Worm (Caenorhabditis elegans) whole organism, L1 larva: ENCODE measurements around the gene mca-3.
"Not testable (repeated sequence)": the region's sequence is repeated elsewhere in the genome, so short reads cannot be mapped to it uniquely, and the experiment has no call there.

Source experiments
- C16A3.4 ChIP-seq: fragments of 150-350 bp; optimal IDR thresholded peaks from 2 replicates; lab custom pipeline; 2014; ENCODE audit warnings: missing biosample characterization, missing genetic modification characterization
- C34B4.2 ChIP-seq: sonication (generic microtip); optimal IDR thresholded peaks from 2 replicates; lab custom pipeline; 2017; ENCODE audit warnings: mild to moderate bottlenecking, missing genetic modification characterization, missing compliant biosample characterization
- Y116A8C.19 ChIP-seq: sonication (generic microtip); optimal IDR thresholded peaks from 2 replicates; lab custom pipeline; 2016; ENCODE audit warnings: missing compliant biosample characterization, missing genetic modification characterization, borderline replicate concordance
- aly-2 ChIP-seq: fragments of 150-350 bp; optimal IDR thresholded peaks from 2 replicates; lab custom pipeline; 2014; ENCODE audit warnings: missing biosample characterization, missing genetic modification characterization
- ceh-8 ChIP-seq: fragments of 200-800 bp; sonication (Bioruptor generic); optimal IDR thresholded peaks from 2 replicates; lab custom pipeline; 2018; ENCODE audit warnings: mild to moderate bottlenecking, missing genetic modification characterization, moderate library complexity, missing compliant biosample characterization
- ceh-82 ChIP-seq, 3 experiments: fragments of 150-350 bp in 1 of 3; sonication (generic microtip) in 2 of 3; optimal IDR thresholded peaks; 2 replicates each; lab custom pipeline; 2014 to 2017; ENCODE audit warnings: missing biosample characterization in 3 of 3, missing genetic modification characterization in 3 of 3
- dpl-1 ChIP-seq, 3 experiments: fragments of 150-350 bp in 2 of 3; sonication (generic microtip) in 1 of 3; optimal IDR thresholded peaks; 2 replicates each; lab custom pipeline; 2014 to 2017; ENCODE audit warnings: missing biosample characterization in 3 of 3, missing genetic modification characterization in 3 of 3, missing genetic modification reagents in 3 of 3
- dsc-1 ChIP-seq: sonication (generic microtip); optimal IDR thresholded peaks from 2 replicates; lab custom pipeline; 2016; ENCODE audit warnings: mild to moderate bottlenecking, missing genetic modification characterization, missing compliant biosample characterization
- efl-1 ChIP-seq, 4 experiments: fragments of 150-350 bp; optimal IDR thresholded peaks in 3 of 4; peaks in 1 of 4; 1 replicate in 1 of 4; 2 replicates in 3 of 4; lab custom pipeline; 2014; ENCODE audit warnings: missing biosample characterization in 2 of 4, missing genetic modification characterization in 2 of 4, missing genetic modification reagents in 2 of 4
- efl-3 ChIP-seq: fragments of 200-800 bp; sonication (Bioruptor generic); optimal IDR thresholded peaks from 2 replicates; lab custom pipeline; 2018; ENCODE audit warnings: mild to moderate bottlenecking, missing genetic modification characterization, missing compliant biosample characterization
- egl-13 ChIP-seq: sonication (generic microtip); optimal IDR thresholded peaks from 2 replicates; lab custom pipeline; 2016; ENCODE audit warnings: missing genotype, missing genetic modification reagents, missing genetic modification characterization, missing compliant biosample characterization
- elt-2 ChIP-seq: sonication (generic microtip); optimal IDR thresholded peaks from 2 replicates; lab custom pipeline; 2016; ENCODE audit warnings: missing genetic modification characterization, mild to moderate bottlenecking, inconsistent platforms, missing compliant biosample characterization, missing genetic modification reagents
- ets-5 ChIP-seq: fragments of 200-800 bp; sonication (Bioruptor generic); IDR thresholded peaks from 2 replicates; pipeline ENCODE4 v1.3.6; 2022; ENCODE audit warnings: missing genetic modification characterization, missing compliant biosample characterization
- fkh-10 ChIP-seq: sonication (generic microtip); optimal IDR thresholded peaks from 2 replicates; lab custom pipeline; 2017; ENCODE audit warnings: missing biosample characterization, missing genetic modification reagents, missing genetic modification characterization
- fos-1 ChIP-seq: fragments of 150-350 bp; optimal IDR thresholded peaks from 2 replicates; lab custom pipeline; 2014; ENCODE audit warnings: missing biosample characterization, missing genetic modification characterization
- hpl-2 ChIP-seq: fragments of 150-350 bp; optimal IDR thresholded peaks from 2 replicates; lab custom pipeline; 2014; ENCODE audit warnings: missing biosample characterization, missing genetic modification reagents, missing genetic modification characterization
- lin-13 ChIP-seq: fragments of 150-350 bp; optimal IDR thresholded peaks from 2 replicates; lab custom pipeline; 2014; ENCODE audit warnings: missing biosample characterization, missing genetic modification reagents, missing genetic modification characterization
- lin-14 ChIP-seq: fragments of 200-800 bp; sonication (Bioruptor generic); optimal IDR thresholded peaks from 2 replicates; lab custom pipeline; 2018; ENCODE audit warnings: mild to moderate bottlenecking, missing genetic modification characterization, moderate library complexity, missing compliant biosample characterization
- lin-15B ChIP-seq: fragments of 150-350 bp; sonication (generic microtip); optimal IDR thresholded peaks from 3 replicates; lab custom pipeline; 2014; ENCODE audit warnings: missing biosample characterization, missing genetic modification characterization
- lin-35 ChIP-seq, 2 experiments: fragments of 150-350 bp; optimal IDR thresholded peaks; 2 replicates each; lab custom pipeline; 2014; ENCODE audit warnings: missing biosample characterization in 2 of 2, missing genetic modification characterization in 2 of 2, missing genetic modification reagents in 2 of 2
- mdl-1 ChIP-seq, 2 experiments: fragments of 150-350 bp; optimal IDR thresholded peaks; 2 replicates each; lab custom pipeline; 2014 to 2017; ENCODE audit warnings: missing biosample characterization in 2 of 2, missing genetic modification characterization in 2 of 2, inconsistent platforms in 1 of 2
- mep-1 ChIP-seq: fragments of 150-350 bp; optimal IDR thresholded peaks from 2 replicates; lab custom pipeline; 2014; ENCODE audit warnings: missing biosample characterization, missing genetic modification characterization
- nhr-11 ChIP-seq: fragments of 150-350 bp; optimal IDR thresholded peaks from 2 replicates; lab custom pipeline; 2014; ENCODE audit warnings: missing biosample characterization, missing genetic modification characterization
- nhr-12 ChIP-seq: sonication (generic microtip); optimal IDR thresholded peaks from 2 replicates; lab custom pipeline; 2017; ENCODE audit warnings: missing biosample characterization, missing genetic modification characterization
- nhr-19 ChIP-seq: fragments of 200-800 bp; sonication (Bioruptor generic); conservative IDR thresholded peaks from 2 replicates; pipeline ENCODE4 v1.3.6; 2022; ENCODE audit warnings: missing genetic modification characterization, missing compliant biosample characterization
- nhr-20 ChIP-seq: sonication (generic microtip); optimal IDR thresholded peaks from 2 replicates; lab custom pipeline; 2016; ENCODE audit warnings: mild to moderate bottlenecking, missing genetic modification characterization, missing compliant biosample characterization
- nhr-71 ChIP-seq: sonication (generic microtip); optimal IDR thresholded peaks from 2 replicates; lab custom pipeline; 2016; ENCODE audit warnings: mild to moderate bottlenecking, missing genetic modification characterization, moderate library complexity, missing compliant biosample characterization
- nhr-76 ChIP-seq: sonication (generic microtip); optimal IDR thresholded peaks from 2 replicates; lab custom pipeline; 2017; ENCODE audit warnings: missing biosample characterization, missing genetic modification characterization
- pag-3 ChIP-seq: sonication (generic microtip); optimal IDR thresholded peaks from 2 replicates; lab custom pipeline; 2017; ENCODE audit warnings: missing genetic modification characterization, mild to moderate bottlenecking, missing compliant biosample characterization, antibody characterized with exemption, borderline replicate concordance; ENCODE audit not compliant: insufficient read depth
- pax-3 ChIP-seq: fragments of 200-800 bp; sonication (Bioruptor generic); optimal IDR thresholded peaks from 2 replicates; lab custom pipeline; 2018; ENCODE audit warnings: mild to moderate bottlenecking, missing genetic modification characterization, moderate library complexity, missing compliant biosample characterization
- pqm-1 ChIP-seq: sonication (generic microtip); optimal IDR thresholded peaks from 3 replicates; lab custom pipeline; 2017; ENCODE audit warnings: missing biosample characterization, missing genetic modification characterization
- rnt-1 ChIP-seq: sonication (generic microtip); optimal IDR thresholded peaks from 2 replicates; lab custom pipeline; 2016; ENCODE audit warnings: mild to moderate bottlenecking, missing genetic modification characterization, moderate library complexity, missing compliant biosample characterization
- skn-1 ChIP-seq: fragments of 150-350 bp; optimal IDR thresholded peaks from 2 replicates; lab custom pipeline; 2014; ENCODE audit warnings: missing biosample characterization, missing genetic modification characterization
- snpc-4 ChIP-seq: fragments of 150-350 bp; optimal IDR thresholded peaks from 2 replicates; lab custom pipeline; 2014; ENCODE audit warnings: missing biosample characterization, missing genetic modification characterization
- snu-23 ChIP-seq: sonication (generic microtip); optimal IDR thresholded peaks from 2 replicates; lab custom pipeline; 2016; ENCODE audit warnings: missing genetic modification characterization, missing compliant biosample characterization
- sptf-1 ChIP-seq: fragments of 150-350 bp; optimal IDR thresholded peaks from 2 replicates; lab custom pipeline; 2014; ENCODE audit warnings: missing biosample characterization, missing genetic modification characterization
- swsn-7 ChIP-seq: sonication (generic microtip); optimal IDR thresholded peaks from 2 replicates; lab custom pipeline; 2016; ENCODE audit warnings: missing genetic modification characterization, missing compliant biosample characterization
- tbx-2 ChIP-seq: sonication (generic microtip); optimal IDR thresholded peaks from 2 replicates; lab custom pipeline; 2016; ENCODE audit warnings: missing genetic modification characterization, missing compliant biosample characterization
- unc-30 ChIP-seq: sonication (generic microtip); optimal IDR thresholded peaks from 2 replicates; lab custom pipeline; 2017; ENCODE audit warnings: missing biosample characterization, missing genetic modification characterization
- unc-62 ChIP-seq: fragments of 150-350 bp; optimal IDR thresholded peaks from 2 replicates; lab custom pipeline; 2014; ENCODE audit warnings: missing biosample characterization, missing genetic modification reagents, missing genetic modification characterization
- zag-1 ChIP-seq: fragments of 150-350 bp; optimal IDR thresholded peaks from 2 replicates; lab custom pipeline; 2014; ENCODE audit warnings: missing biosample characterization, missing genetic modification characterization
- zip-4 ChIP-seq: fragments of 200-800 bp; sonication (Bioruptor generic); optimal IDR thresholded peaks from 2 replicates; lab custom pipeline; 2018; ENCODE audit warnings: mild to moderate bottlenecking, missing genetic modification characterization, moderate library complexity, missing compliant biosample characterization

mca-3 gene

DNA sequence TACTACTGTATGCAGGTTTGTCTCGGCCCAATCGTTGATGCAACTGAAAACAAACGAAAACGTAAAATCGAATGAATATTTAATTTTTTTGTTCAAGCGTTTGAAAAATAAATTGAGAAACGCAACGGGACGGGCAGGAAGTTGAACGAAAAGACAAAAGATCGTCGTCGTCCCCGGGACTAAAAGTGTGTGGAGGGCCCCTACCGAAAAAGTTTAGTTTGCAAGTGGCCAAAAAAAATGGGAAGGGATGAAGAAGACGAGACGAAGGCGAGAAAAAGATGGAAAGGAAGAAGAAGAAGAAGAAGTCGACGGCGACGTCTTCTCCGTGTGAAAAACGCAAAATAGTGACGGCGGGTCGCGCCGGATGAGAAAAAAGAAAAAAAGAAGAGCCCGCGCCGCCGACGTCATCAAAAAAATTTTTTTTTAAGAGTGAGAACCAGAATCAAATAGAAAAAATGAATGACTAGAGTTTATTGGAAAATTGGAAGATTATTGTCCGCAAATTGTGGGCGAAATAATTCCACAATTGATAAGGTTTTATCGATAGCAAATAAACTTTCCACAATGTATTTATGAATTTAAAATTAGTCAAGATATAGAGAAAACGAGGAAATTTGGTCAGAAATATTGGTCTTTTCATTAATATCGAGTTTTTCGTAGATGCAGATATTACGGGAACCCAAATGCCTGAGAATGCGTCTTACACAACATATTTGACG is at the start of gene mca-3:
TSS of gene mca-3 (minus strand) at position 51 of the 719 bp plus-strand sequence.
- TF ChIP-seq lin-13 (GFP tag; lab: Kevin White, UChicago) (no peak), ceh-8 (GFP tag; lab: Kevin White, UChicago) (peak; percentile 22), fkh-10 (GFP tag; lab: Kevin White, UChicago) (peak; percentile 19), nhr-19 (no peak), ceh-82 (tag; optimal IDR thresholded peaks at IDR 0.05; lab: Kevin White, UChicago) (peak in 2 of 3 experiments; percentile 2 to 27), Y116A8C.19 (no peak), lin-14 (peak; percentile 74), skn-1 (no peak), pqm-1 (tag; lab: Kevin White, UChicago) (no peak), efl-1 (optimal IDR thresholded peaks at IDR 0.05; lab: Kevin White, UChicago) (no peak), efl-1 (GFP tag; optimal IDR thresholded peaks at IDR 0.05 in 1 of 2; lab: Kevin White, UChicago) (peak in 1 of 2 experiments; percentile 44), nhr-71 (tag; lab: Kevin White, UChicago) (peak; percentile 22), elt-2 (tag; lab: Kevin White, UChicago) (peak; percentile 12)

DNA sequence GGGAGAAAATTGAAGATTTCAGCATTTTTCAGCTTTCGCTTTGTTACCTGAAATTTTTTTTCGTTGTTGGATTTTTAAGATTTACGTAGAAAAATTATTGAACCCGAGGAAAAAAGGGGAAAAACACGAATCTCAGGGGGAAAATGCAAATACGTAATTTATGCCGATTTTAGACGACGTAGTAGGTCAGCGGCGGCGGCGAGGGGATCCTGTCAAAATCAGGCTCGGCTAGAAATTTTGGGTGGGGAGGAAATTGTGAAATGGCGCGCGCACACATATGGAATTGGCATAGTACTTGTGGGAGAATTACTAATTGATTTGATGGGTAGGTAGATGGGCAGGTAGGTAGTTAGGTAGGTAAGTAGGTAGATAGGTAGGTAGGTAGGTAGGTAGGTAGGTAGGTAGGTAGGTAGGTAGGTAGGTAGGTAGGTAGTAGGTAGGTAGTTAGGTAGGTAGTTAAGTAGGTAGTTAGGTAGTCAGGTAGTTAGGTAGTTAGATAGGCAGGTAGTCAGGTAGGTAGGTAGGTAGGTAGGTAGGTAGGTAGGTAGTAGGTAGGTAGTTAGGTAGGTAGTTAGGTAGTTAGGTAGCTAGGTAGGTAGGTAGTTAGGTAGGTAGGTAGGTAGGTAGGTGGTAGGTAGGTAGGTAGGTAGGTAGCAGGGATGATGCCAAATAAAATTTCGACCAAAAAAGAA is 43.3 kb upstream of the mca-3 start, which contains the start of gene nlp-81:
TSS of gene nlp-81 (minus strand) at position 51 of the 692 bp plus-strand sequence.
- TF ChIP-seq egl-13 (tag; lab: Kevin White, UChicago) (no peak), nhr-20 (tag; lab: Kevin White, UChicago) (no peak), dsc-1 (tag; lab: Kevin White, UChicago) (no peak), nhr-11 (tag; lab: Kevin White, UChicago) (no peak), lin-13 (GFP tag; lab: Kevin White, UChicago) (no peak), dpl-1 (GFP tag; optimal IDR thresholded peaks at IDR 0.05; lab: Kevin White, UChicago) (no peak), lin-15B (tag; lab: Kevin White, UChicago) (no peak), C16A3.4 (tag; lab: Kevin White, UChicago) (no peak), mdl-1 (tag; optimal IDR thresholded peaks at IDR 0.05; lab: Kevin White, UChicago) (no peak)

DNA sequence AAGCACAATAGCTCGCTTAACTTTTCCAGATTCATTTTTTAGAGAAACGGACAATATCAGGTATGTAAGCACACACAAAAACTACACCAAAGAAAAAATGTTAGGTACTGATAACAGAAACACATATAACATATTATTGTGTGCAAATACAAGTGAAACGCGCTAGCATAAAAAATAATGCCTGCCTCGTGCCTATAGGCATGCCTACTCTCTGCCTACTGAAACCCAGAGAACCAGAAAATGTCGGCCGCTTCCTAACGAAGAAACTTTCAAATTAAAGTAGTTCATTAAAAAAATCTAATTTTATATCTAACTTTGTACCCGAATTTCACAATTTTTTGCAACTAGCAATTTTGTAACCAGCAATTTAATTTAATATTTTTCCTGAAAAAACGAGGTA is 39.6 kb upstream of the mca-3 start, which contains the start of gene Y67D8B.1:
TSS of gene Y67D8B.1 (minus strand) at position 101 of the 400 bp plus-strand sequence.
- not testable (repeated sequence) for TF ChIP-seq sptf-1 (tag; lab: Kevin White, UChicago); zag-1 (tag; lab: Kevin White, UChicago); swsn-7

DNA sequence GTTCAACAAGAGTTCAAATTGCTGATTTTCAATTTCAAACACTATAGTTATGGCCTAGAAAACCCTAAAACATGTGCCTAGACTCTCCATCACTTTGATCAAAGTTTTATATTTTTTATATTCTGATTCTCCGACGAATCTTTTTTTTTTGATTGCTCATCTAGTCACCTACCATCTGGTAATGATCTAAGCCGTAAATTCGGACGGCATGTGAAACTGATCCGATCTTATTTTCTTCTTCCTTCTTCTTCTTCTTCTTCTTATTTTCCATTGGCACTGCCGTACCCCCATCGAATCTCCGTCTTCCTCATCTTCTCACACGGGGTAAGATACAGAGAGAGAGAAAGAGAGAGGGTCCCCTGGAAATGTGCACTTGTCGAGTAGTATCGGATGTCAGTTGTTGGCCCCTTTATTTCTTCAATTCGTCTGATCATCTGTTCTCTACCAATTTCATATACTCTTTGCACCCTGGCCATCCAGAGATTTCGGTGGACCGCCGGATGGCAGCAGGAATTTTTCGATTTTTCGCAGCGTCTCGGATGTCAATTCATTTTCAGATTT is 35.8 kb upstream of the mca-3 start:
- TF ChIP-seq fos-1, result no peak
- peak; percentile 97 for TF ChIP-seq pag-3
- no peak for TF ChIP-seq unc-30 (tag; lab: Kevin White, UChicago)
- TF ChIP-seq nhr-19, result no peak
- TF ChIP-seq nhr-76 (tag; lab: Kevin White, UChicago), result no peak
- TF ChIP-seq zip-4 (GFP tag; lab: Kevin White, UChicago), result no peak
- no peak for TF ChIP-seq efl-3 (GFP tag; lab: Kevin White, UChicago)
- TF ChIP-seq mep-1 (tag; lab: Kevin White, UChicago), result no peak
- TF ChIP-seq unc-62 (GFP tag; lab: Kevin White, UChicago), result no peak
- peak; percentile 44 for TF ChIP-seq snu-23
- TF ChIP-seq nhr-11 (tag; lab: Kevin White, UChicago), result no peak
- no peak for TF ChIP-seq C34B4.2 (tag; lab: Kevin White, UChicago)
- TF ChIP-seq lin-35 (GFP tag; optimal IDR thresholded peaks at IDR 0.05; lab: Kevin White, UChicago), result no peak
- no peak for TF ChIP-seq pqm-1 (tag; lab: Kevin White, UChicago)
- TF ChIP-seq pax-3 (tag; lab: Kevin White, UChicago), result no peak
- TF ChIP-seq hpl-2 (GFP tag; lab: Kevin White, UChicago), result no peak
- no peak for TF ChIP-seq dpl-1 (GFP tag; optimal IDR thresholded peaks at IDR 0.05; lab: Kevin White, UChicago)
- TF ChIP-seq aly-2 (tag; lab: Kevin White, UChicago), result no peak
- TF ChIP-seq tbx-2, result peak; percentile 24
- TF ChIP-seq nhr-12 (tag; lab: Kevin White, UChicago), result no peak
- no peak for TF ChIP-seq ceh-82 (tag; optimal IDR thresholded peaks at IDR 0.05; lab: Kevin White, UChicago)
- peak; percentile 98 for TF ChIP-seq dsc-1 (tag; lab: Kevin White, UChicago)
- no peak for TF ChIP-seq ets-5
- TF ChIP-seq nhr-20 (tag; lab: Kevin White, UChicago), result no peak
- peak; percentile 40 for TF ChIP-seq rnt-1
- no peak for TF ChIP-seq snpc-4
- TF ChIP-seq mdl-1 (tag; optimal IDR thresholded peaks at IDR 0.05; lab: Kevin White, UChicago), result no peak
